Fruit fly (Drosophila melanogaster) S2 (cell line): ENCODE measurements around the gene eIF3h.

Experiments
- CG8478 ChIP-seq: fragments of >200 bp; optimal IDR thresholded peaks from 2 replicates; lab custom pipeline; 2018
- CTCF ChIP-seq, 2 experiments: fragments of >200 bp; optimal IDR thresholded peaks; 2 replicates each; lab custom pipeline; 2018

Gene eIF3h

dm6 chr2L:5052367-5052914, 453 bp downstream of the eIF3h start, which contains the start of gene senju:
Gene senju, plus strand, starts transcription at chr2L:5052843.
- TF ChIP-seq CG8478 (lab: Kevin White, UChicago) (no peak), CTCF (optimal IDR thresholded peaks at IDR 0.05; lab: Kevin White, UChicago) (peak in 1 of 2 experiments; percentile 1)

dm6 chr2L:5050825-5051224, 2.1 kb downstream of the eIF3h start, which contains the start of gene CG9121:
Gene CG9121, minus strand, starts transcription at chr2L:5051062.
- TF ChIP-seq CTCF (optimal IDR thresholded peaks at IDR 0.05; lab: Kevin White, UChicago) (no peak), CG8478 (lab: Kevin White, UChicago) (no peak)

- TF ChIP-seq CTCF (optimal IDR thresholded peaks at IDR 0.05; lab: Kevin White, UChicago), result no peak
- TF ChIP-seq CG8478 (lab: Kevin White, UChicago), result no peak
Measured at dm6 chr2L:5049974-5050373, 2.9 kb downstream of the eIF3h start.

- TF ChIP-seq CG8478 (lab: Kevin White, UChicago) (no peak), CTCF (optimal IDR thresholded peaks at IDR 0.05; lab: Kevin White, UChicago) (no peak)
Measured at dm6 chr2L:5046261-5046660, 6.6 kb downstream of the eIF3h start.

- TF ChIP-seq CG8478 (lab: Kevin White, UChicago) (no peak), CTCF (optimal IDR thresholded peaks at IDR 0.05; lab: Kevin White, UChicago) (no peak)
Measured at dm6 chr2L:5044892-5045619, 7.8 kb downstream of the eIF3h start.

- TF ChIP-seq CTCF (optimal IDR thresholded peaks at IDR 0.05; lab: Kevin White, UChicago) (no peak), CG8478 (lab: Kevin White, UChicago) (no peak)
Measured at dm6 chr2L:5044361-5044891, 8.5 kb downstream of the eIF3h start, which contains the start of gene CG31650. Gene CG31650, minus strand, starts transcription at chr2L:5044712.

- TF ChIP-seq CTCF (optimal IDR thresholded peaks at IDR 0.05; lab: Kevin White, UChicago), result no peak
- no peak for TF ChIP-seq CG8478 (lab: Kevin White, UChicago)
Measured at dm6 chr2L:5043495-5044146, 9.3 kb downstream of the eIF3h start.

dm6 chr2L:5043043-5043442, 9.9 kb downstream of the eIF3h start, which contains the start of the genes CG33995, CG44000 and CG44001:
Gene CG33995, plus strand, starts transcription at chr2L:5043270.
Gene CG44000, plus strand, starts transcription at chr2L:5043270.
Gene CG44001, plus strand, starts transcription at chr2L:5043270.
- TF ChIP-seq CTCF (optimal IDR thresholded peaks at IDR 0.05; lab: Kevin White, UChicago) (peak in 1 of 2 experiments; percentile 23), CG8478 (lab: Kevin White, UChicago) (no peak)

- no peak for TF ChIP-seq CG8478 (lab: Kevin White, UChicago)
- TF ChIP-seq CTCF (optimal IDR thresholded peaks at IDR 0.05; lab: Kevin White, UChicago), result no peak
Measured at dm6 chr2L:5042076-5042475, 10.8 kb downstream of the eIF3h start.

dm6 chr2L:5037402-5037860, 15.5 kb downstream of the eIF3h start, which contains the start of the genes CG14042 and SP555:
Gene CG14042, plus strand, starts transcription at chr2L:5037709.
Gene SP555, plus strand, starts transcription at chr2L:5037709.
- TF ChIP-seq CTCF (optimal IDR thresholded peaks at IDR 0.05; lab: Kevin White, UChicago), result no peak
- no peak for TF ChIP-seq CG8478 (lab: Kevin White, UChicago)

- TF ChIP-seq CTCF (optimal IDR thresholded peaks at IDR 0.05; lab: Kevin White, UChicago), result peak; percentile 87 to 88
- TF ChIP-seq CG8478 (lab: Kevin White, UChicago), result no peak
Measured at dm6 chr2L:5036120-5036519, 16.8 kb downstream of the eIF3h start.

dm6 chr2L:5031886-5032285, 21.0 kb downstream of the eIF3h start:
- no peak for TF ChIP-seq CG8478 (lab: Kevin White, UChicago)
- no peak for TF ChIP-seq CTCF (optimal IDR thresholded peaks at IDR 0.05; lab: Kevin White, UChicago)

- no peak for TF ChIP-seq CTCF (optimal IDR thresholded peaks at IDR 0.05; lab: Kevin White, UChicago)
- no peak for TF ChIP-seq CG8478 (lab: Kevin White, UChicago)
Measured at dm6 chr2L:5031399-5031798, 21.5 kb downstream of the eIF3h start.

dm6 chr2L:5030535-5030934, 22.4 kb downstream of the eIF3h start:
- TF ChIP-seq CG8478 (lab: Kevin White, UChicago) (no peak), CTCF (optimal IDR thresholded peaks at IDR 0.05; lab: Kevin White, UChicago) (no peak)
